Fruit fly (Drosophila melanogaster) whole organism, pupa: ENCODE results near the gene PGRP-LB.

Experiments used
- CG12605 ChIP-seq: fragments of 200-800 bp; sonication (Bioruptor generic); IDR thresholded peaks from 2 replicates; pipeline ENCODE4 v1.3.6; 2022; ENCODE audit warnings: missing biosample characterization, missing genetic modification characterization
- gl ChIP-seq: fragments of 200-800 bp; sonication (Bioruptor generic); optimal IDR thresholded peaks from 2 replicates; lab custom pipeline; 2018; ENCODE audit warnings: missing biosample characterization, mild to moderate bottlenecking, missing genetic modification characterization
- rn ChIP-seq: fragments of 200-800 bp; sonication (Bioruptor generic); IDR thresholded peaks from 2 replicates; pipeline ENCODE4 v1.3.6; 2022; ENCODE audit warnings: missing biosample characterization, missing genetic modification characterization

- TF ChIP-seq CG12605 (GFP tag; lab: Robert Waterston, UW) (no peak), gl (tag; lab: Kevin White, UChicago) (no peak), rn (GFP tag; lab: Robert Waterston, UW) (no peak)
These were observed 3.1 kb downstream of the PGRP-LB start for dm6 chr3R:11457286-11457685.
